Worm (Caenorhabditis elegans): ENCODE data around the gene C17F4.3.

ce11 chrII:3224631-3225030, 15.7 kb upstream of the C17F4.3 start, which contains the start of gene ZC239.15:
- TF ChIP-seq ama-1 (optimal IDR thresholded peaks at IDR 0.05) (no peak), pha-4 (tag; optimal IDR thresholded peaks at IDR 0.05) (no peak)
